Fruit fly (Drosophila melanogaster): Measurements from ENCODE around the gene CG3916.

DNA sequence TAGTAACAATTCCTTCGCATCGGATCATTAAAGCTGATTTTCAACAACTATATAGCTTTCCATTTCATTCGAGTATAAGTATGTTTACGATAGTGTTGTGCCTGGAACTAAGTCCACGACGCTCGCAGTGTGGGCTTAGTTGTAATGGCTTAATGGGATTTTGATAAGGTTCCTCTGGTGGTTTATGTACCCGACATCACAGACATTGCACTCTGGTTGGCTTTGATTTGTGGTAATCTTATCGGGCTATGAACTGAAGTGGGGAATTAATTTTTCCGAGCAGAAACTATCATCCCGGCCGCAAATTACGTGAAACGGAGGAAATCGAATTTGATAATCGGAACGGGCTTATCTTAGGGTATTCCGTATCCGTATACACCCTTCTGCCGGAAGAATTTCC, 17.7 kb upstream of the CG3916 start:
- no peak for TF ChIP-seq woc (GFP tag; optimal IDR thresholded peaks at IDR 0.05)
- no peak for TF ChIP-seq jim (GFP tag; optimal IDR thresholded peaks at IDR 0.05)
- no peak for TF ChIP-seq OdsH (GFP tag; optimal IDR thresholded peaks at IDR 0.05)
- TF ChIP-seq sage (GFP tag; optimal IDR thresholded peaks at IDR 0.05) = no peak
- no peak for TF ChIP-seq h (GFP tag; optimal IDR thresholded peaks at IDR 0.05)
- TF ChIP-seq lola (GFP tag; optimal IDR thresholded peaks at IDR 0.05) = no peak
- no peak for TF ChIP-seq Hnf4 (GFP tag; optimal IDR thresholded peaks at IDR 0.05)
- TF ChIP-seq pan (optimal IDR thresholded peaks at IDR 0.05) = no peak
- TF ChIP-seq psq (GFP tag; optimal IDR thresholded peaks at IDR 0.05) = no peak

All from whole organism, wandering third instar larva.